Fruit fly (Drosophila melanogaster): ENCODE measurements around the gene nmo.

dm6 chr3L:7940558-7941238, 38.1 kb upstream of the nmo start:
- TF ChIP-seq CG8478 (optimal IDR thresholded peaks at IDR 0.05) (no peak), CTCF (optimal IDR thresholded peaks at IDR 0.05) (no peak)
